Worm (Caenorhabditis elegans) whole organism, young adult: ENCODE measurements around the gene D1086.18.

Source experiments
- attf-3 ChIP-seq: fragments of 200-800 bp; sonication (Bioruptor generic); conservative IDR thresholded peaks from 2 replicates; pipeline ENCODE4 v1.3.6; 2022; ENCODE audit warnings: missing genetic modification reagents, missing genetic modification characterization, missing compliant biosample characterization
- him-1 ChIP-seq: sonication (generic microtip); optimal IDR thresholded peaks from 2 replicates; lab custom pipeline; 2016; ENCODE audit warnings: missing genotype, missing genetic modification reagents, missing genetic modification characterization, missing compliant biosample characterization
- snpc-4 ChIP-seq, 5 experiments: fragments of 150-350 bp in 1 of 5; sonication (generic microtip) in 4 of 5; optimal IDR thresholded peaks; 2 replicates each; lab custom pipeline; 2014 to 2018; ENCODE audit warnings: missing genetic modification characterization in 5 of 5, missing biosample characterization in 3 of 5, antibody characterized with exemption in 2 of 5, mild to moderate bottlenecking in 2 of 5, missing compliant biosample characterization in 2 of 5, missing genotype in 2 of 5, moderate library complexity in 2 of 5, missing genetic modification reagents in 1 of 5
- tlf-1 ChIP-seq: fragments of 200-800 bp; sonication (Bioruptor generic); optimal IDR thresholded peaks from 2 replicates; lab custom pipeline; 2018; ENCODE audit warnings: mild to moderate bottlenecking, missing genetic modification characterization, missing compliant biosample characterization
- ztf-22 ChIP-seq: fragments of 200-800 bp; sonication (Bioruptor generic); optimal IDR thresholded peaks from 2 replicates; lab custom pipeline; 2018; ENCODE audit warnings: mild to moderate bottlenecking, missing genetic modification characterization, moderate library complexity, missing compliant biosample characterization
- ztf-25 ChIP-seq: fragments of 200-800 bp; sonication (Bioruptor generic); IDR thresholded peaks from 2 replicates; pipeline ENCODE4 v1.3.6; 2022; ENCODE audit warnings: missing genetic modification reagents, missing genetic modification characterization, missing compliant biosample characterization
- ztf-26 ChIP-seq: sonication (generic microtip); optimal IDR thresholded peaks from 2 replicates; lab custom pipeline; 2017; ENCODE audit warnings: missing genetic modification characterization, missing compliant biosample characterization

ce11 chrV:14094546-14094945 lies 8.9 kb downstream of the D1086.18 start:
- TF ChIP-seq tlf-1 (GFP tag; lab: Kevin White, UChicago) (no peak), snpc-4 (GFP tag; optimal IDR thresholded peaks at IDR 0.05; lab: Kevin White, UChicago) (no peak), snpc-4 (tag; optimal IDR thresholded peaks at IDR 0.05; lab: Kevin White, UChicago) (peak in 2 of 4 experiments; percentile 36 to 70), him-1 (no peak), ztf-22 (GFP tag; lab: Kevin White, UChicago) (no peak), attf-3 (GFP tag; lab: Robert Waterston, UW) (no peak), ztf-25 (GFP tag; lab: Robert Waterston, UW) (no peak), ztf-26 (tag; lab: Kevin White, UChicago) (no peak)
